Worm (Caenorhabditis elegans): ENCODE measurements around the gene R10H10.4.

The R10H10.4 gene

ce11 chrIV:10366018-10366417 is 28.7 kb downstream of the R10H10.4 start, which contains the start of gene sir-2.1:
TSS of gene sir-2.1 (minus strand) at chrIV:10366229.
- TF ChIP-seq tab-1 (GFP tag; IDR thresholded peaks at IDR 0.05) (no peak), T22C8.4 (GFP tag; IDR thresholded peaks at IDR 0.05) (no peak), cog-1 (tag; optimal IDR thresholded peaks at IDR 0.05) (no peak), med-1 (GFP tag; optimal IDR thresholded peaks at IDR 0.05; ENCODE audit: insufficient read depth) (no peak), ztf-23 (GFP tag; IDR thresholded peaks at IDR 0.05) (no peak)

- TF ChIP-seq flt-1 (GFP tag; IDR thresholded peaks at IDR 0.05) (no peak), T22C8.4 (GFP tag; IDR thresholded peaks at IDR 0.05) (no peak), ztf-29 (GFP tag; IDR thresholded peaks at IDR 0.05) (no peak), ztf-23 (GFP tag; IDR thresholded peaks at IDR 0.05) (no peak), ref-1 (GFP tag; conservative IDR thresholded peaks at IDR 0.05) (no peak), tab-1 (GFP tag; IDR thresholded peaks at IDR 0.05) (no peak), med-1 (GFP tag; optimal IDR thresholded peaks at IDR 0.05; ENCODE audit: insufficient read depth) (no peak), cog-1 (tag; optimal IDR thresholded peaks at IDR 0.05) (no peak), klf-2 (GFP tag; conservative IDR thresholded peaks at IDR 0.05) (no peak)
These were observed 34.4 kb downstream of the R10H10.4 start, which contains the start of gene ugt-59 for ce11 chrIV:10360336-10360735. TSS of gene ugt-59 (plus strand) at chrIV:10360636.

ce11 chrIV:10357842-10358241 is 36.9 kb downstream of the R10H10.4 start, which contains the start of gene gkow-1:
TSS of gene gkow-1 (plus strand) at chrIV:10358142.
- TF ChIP-seq ref-1 (GFP tag; conservative IDR thresholded peaks at IDR 0.05) = no peak
- TF ChIP-seq ztf-29 (GFP tag; IDR thresholded peaks at IDR 0.05) = no peak
- no peak for TF ChIP-seq klf-2 (GFP tag; conservative IDR thresholded peaks at IDR 0.05)
- TF ChIP-seq cog-1 (tag; optimal IDR thresholded peaks at IDR 0.05) = no peak
- TF ChIP-seq T22C8.4 (GFP tag; IDR thresholded peaks at IDR 0.05) = no peak
- TF ChIP-seq ztf-23 (GFP tag; IDR thresholded peaks at IDR 0.05) = no peak
- TF ChIP-seq flt-1 (GFP tag; IDR thresholded peaks at IDR 0.05) = no peak
- no peak for TF ChIP-seq med-1 (GFP tag; optimal IDR thresholded peaks at IDR 0.05; ENCODE audit: insufficient read depth)

DNA sequence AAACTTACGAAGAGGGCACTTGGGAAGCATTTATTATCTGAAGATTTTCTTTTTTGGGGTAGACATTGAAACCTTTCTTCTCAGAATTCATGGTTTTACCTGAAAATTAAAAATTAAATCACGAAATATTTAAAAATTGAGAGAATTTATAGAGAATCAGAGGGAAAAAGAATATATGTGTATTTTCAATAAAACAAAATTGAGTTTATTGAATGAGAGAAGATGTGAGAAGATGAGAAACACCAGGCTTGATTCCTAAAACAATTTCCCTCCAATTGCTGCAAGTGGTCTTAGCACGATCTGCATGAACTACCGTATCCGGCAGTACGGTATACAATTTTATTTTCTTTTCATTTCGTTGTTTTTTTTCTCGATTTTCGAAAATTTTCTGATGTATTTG is 37.7 kb downstream of the R10H10.4 start, which contains the start of gene R11A8.1:
R11A8.1 (minus strand) TSS at position 101 of the 400 bp plus-strand sequence.
- TF ChIP-seq tab-1 (GFP tag; IDR thresholded peaks at IDR 0.05) (no peak), ztf-29 (GFP tag; IDR thresholded peaks at IDR 0.05) (no peak)

DNA sequence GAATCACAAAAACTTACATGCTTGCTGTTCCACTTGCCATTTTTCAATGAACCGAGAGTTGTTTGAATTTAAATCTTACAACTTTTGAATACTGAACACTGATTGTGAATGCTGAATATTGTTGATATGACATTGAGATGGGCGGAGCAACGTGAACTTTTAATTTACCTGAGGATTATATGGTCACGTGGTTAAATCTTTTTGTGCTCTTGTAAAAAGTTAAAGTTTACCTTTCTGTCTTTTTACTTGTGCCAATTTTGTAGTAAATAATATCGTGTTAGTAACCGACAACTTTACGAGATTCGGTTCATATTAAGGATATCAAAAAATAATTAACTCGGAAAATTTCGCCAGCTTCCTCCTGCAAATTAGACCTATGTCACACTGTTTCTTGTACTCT is 42.5 kb downstream of the R10H10.4 start, which contains the start of gene Y43C5B.2:
Y43C5B.2 (minus strand) TSS at position 101 of the 400 bp plus-strand sequence.
- no peak for TF ChIP-seq ref-1 (GFP tag; conservative IDR thresholded peaks at IDR 0.05)
- no peak for TF ChIP-seq T22C8.4 (GFP tag; IDR thresholded peaks at IDR 0.05)
- TF ChIP-seq med-1 (GFP tag; optimal IDR thresholded peaks at IDR 0.05; ENCODE audit: insufficient read depth) = no peak
- no peak for TF ChIP-seq flt-1 (GFP tag; IDR thresholded peaks at IDR 0.05)
- no peak for TF ChIP-seq ztf-29 (GFP tag; IDR thresholded peaks at IDR 0.05)
- TF ChIP-seq klf-2 (GFP tag; conservative IDR thresholded peaks at IDR 0.05) = no peak
- TF ChIP-seq cog-1 (tag; optimal IDR thresholded peaks at IDR 0.05) = no peak

DNA sequence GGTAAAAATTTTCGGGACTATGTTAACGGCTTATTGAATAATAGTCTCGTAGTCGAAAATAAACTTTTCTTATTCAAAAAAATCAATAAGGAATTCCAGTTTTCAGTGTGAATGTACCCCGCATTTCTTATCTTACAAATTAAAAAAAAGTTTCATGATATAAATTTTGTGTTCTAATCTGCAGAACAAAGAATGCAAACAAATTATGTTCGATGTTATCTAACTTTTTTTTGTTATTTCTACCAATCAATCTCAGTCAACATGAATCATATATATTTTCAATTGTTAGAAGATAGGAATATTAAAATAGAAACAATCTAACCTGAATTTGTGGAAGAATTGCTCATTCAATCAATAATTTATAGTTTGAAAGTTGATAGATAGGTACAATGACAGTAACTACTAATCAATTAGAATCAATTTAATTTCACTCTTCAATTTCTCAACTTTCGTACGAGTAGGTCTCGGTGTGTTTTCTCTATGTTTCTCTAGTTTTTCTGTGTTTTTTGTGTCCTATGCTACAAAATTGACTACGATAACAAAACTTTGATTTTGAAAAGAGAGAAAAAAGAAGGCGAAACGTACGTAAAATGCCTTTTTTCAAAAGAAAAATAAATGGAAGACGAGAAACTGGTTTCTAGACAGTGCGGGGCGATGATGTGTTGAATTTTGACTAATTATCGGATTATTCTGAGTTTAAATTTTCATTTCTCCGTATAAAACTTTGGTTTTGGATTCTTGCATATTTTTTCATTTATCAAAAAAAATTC is 44.7 kb downstream of the R10H10.4 start, which contains the start of the genes unc-43 and Y43C5B.3:
unc-43 (minus strand) TSS at position 347 of the 770 bp plus-strand sequence.
Y43C5B.3 (plus strand) TSS at position 720 of the 770 bp plus-strand sequence.
- TF ChIP-seq ref-1 (GFP tag; conservative IDR thresholded peaks at IDR 0.05) = no peak
- no peak for TF ChIP-seq flt-1 (GFP tag; IDR thresholded peaks at IDR 0.05)
- TF ChIP-seq tab-1 (GFP tag; IDR thresholded peaks at IDR 0.05) = no peak
- no peak for TF ChIP-seq cog-1 (tag; optimal IDR thresholded peaks at IDR 0.05)
- TF ChIP-seq ztf-23 (GFP tag; IDR thresholded peaks at IDR 0.05) = no peak
- TF ChIP-seq ztf-29 (GFP tag; IDR thresholded peaks at IDR 0.05) = no peak
- no peak for TF ChIP-seq klf-2 (GFP tag; conservative IDR thresholded peaks at IDR 0.05)

DNA sequence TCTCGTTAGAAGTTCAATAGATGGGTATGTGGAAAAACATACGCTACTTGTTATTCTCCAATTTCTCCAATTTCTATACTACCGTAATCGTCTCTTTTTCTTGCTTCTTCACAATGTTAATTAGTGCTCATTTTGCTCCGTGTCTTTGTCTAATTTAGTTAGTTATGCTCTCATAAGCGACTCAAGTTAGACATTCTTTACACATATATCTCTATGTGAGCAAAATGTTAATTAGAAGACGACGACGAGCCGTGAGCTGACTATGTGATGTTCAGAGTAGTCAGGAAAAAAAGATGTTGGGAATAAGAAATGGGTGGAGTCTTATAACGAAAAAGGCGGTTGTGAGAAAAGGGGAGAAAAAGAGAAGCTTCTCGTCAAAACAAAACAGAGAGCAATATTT is 47.2 kb downstream of the R10H10.4 start:
- TF ChIP-seq tab-1 (GFP tag; IDR thresholded peaks at IDR 0.05) (no peak), klf-2 (GFP tag; conservative IDR thresholded peaks at IDR 0.05) (no peak), T22C8.4 (GFP tag; IDR thresholded peaks at IDR 0.05) (no peak), ztf-29 (GFP tag; IDR thresholded peaks at IDR 0.05) (no peak), ztf-23 (GFP tag; IDR thresholded peaks at IDR 0.05) (no peak), flt-1 (GFP tag; IDR thresholded peaks at IDR 0.05) (no peak), cog-1 (tag; optimal IDR thresholded peaks at IDR 0.05) (no peak), med-1 (GFP tag; optimal IDR thresholded peaks at IDR 0.05; ENCODE audit: insufficient read depth) (no peak), ref-1 (GFP tag; conservative IDR thresholded peaks at IDR 0.05) (no peak)

DNA sequence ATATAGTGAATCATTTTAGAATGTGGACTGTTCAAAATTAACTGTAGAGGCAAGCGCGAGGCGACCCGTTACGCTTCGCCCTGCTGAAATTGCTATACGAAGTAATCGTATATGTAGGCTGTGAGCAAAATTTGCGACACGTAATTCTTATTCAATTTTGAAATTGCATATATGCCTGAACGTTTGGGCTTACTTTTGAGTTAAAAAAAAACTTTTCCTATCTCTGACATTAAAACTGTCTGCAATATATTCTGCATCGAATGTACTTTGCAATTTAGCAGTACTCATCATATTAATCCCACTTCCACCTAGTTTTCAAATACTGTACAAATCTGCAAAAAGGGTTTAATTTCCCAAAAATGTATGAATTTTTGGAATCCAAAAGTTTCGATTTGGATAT is 47.8 kb downstream of the R10H10.4 start:
- TF ChIP-seq ztf-29 (GFP tag; IDR thresholded peaks at IDR 0.05) = no peak
- no peak for TF ChIP-seq klf-2 (GFP tag; conservative IDR thresholded peaks at IDR 0.05)
- no peak for TF ChIP-seq cog-1 (tag; optimal IDR thresholded peaks at IDR 0.05)

ce11 chrIV:10345990-10346389 is 48.8 kb downstream of the R10H10.4 start:
- TF ChIP-seq ztf-29 (GFP tag; IDR thresholded peaks at IDR 0.05) = no peak
- no peak for TF ChIP-seq ztf-23 (GFP tag; IDR thresholded peaks at IDR 0.05)
- TF ChIP-seq cog-1 (tag; optimal IDR thresholded peaks at IDR 0.05) = no peak
- no peak for TF ChIP-seq T22C8.4 (GFP tag; IDR thresholded peaks at IDR 0.05)
- no peak for TF ChIP-seq ref-1 (GFP tag; conservative IDR thresholded peaks at IDR 0.05)
- TF ChIP-seq med-1 (GFP tag; optimal IDR thresholded peaks at IDR 0.05; ENCODE audit: insufficient read depth) = no peak
- TF ChIP-seq tab-1 (GFP tag; IDR thresholded peaks at IDR 0.05) = no peak
- no peak for TF ChIP-seq klf-2 (GFP tag; conservative IDR thresholded peaks at IDR 0.05)
- TF ChIP-seq flt-1 (GFP tag; IDR thresholded peaks at IDR 0.05) = no peak

- TF ChIP-seq ztf-29 (GFP tag; IDR thresholded peaks at IDR 0.05) (no peak), flt-1 (GFP tag; IDR thresholded peaks at IDR 0.05) (no peak), tab-1 (GFP tag; IDR thresholded peaks at IDR 0.05) (no peak), ztf-23 (GFP tag; IDR thresholded peaks at IDR 0.05) (no peak), T22C8.4 (GFP tag; IDR thresholded peaks at IDR 0.05) (no peak), klf-2 (GFP tag; conservative IDR thresholded peaks at IDR 0.05) (no peak), med-1 (GFP tag; optimal IDR thresholded peaks at IDR 0.05; ENCODE audit: insufficient read depth) (no peak)
These were observed 49.3 kb downstream of the R10H10.4 start for ce11 chrIV:10345486-10345885.
